Fruit fly (Drosophila melanogaster): ENCODE data around the gene plh.

plh gene

DNA sequence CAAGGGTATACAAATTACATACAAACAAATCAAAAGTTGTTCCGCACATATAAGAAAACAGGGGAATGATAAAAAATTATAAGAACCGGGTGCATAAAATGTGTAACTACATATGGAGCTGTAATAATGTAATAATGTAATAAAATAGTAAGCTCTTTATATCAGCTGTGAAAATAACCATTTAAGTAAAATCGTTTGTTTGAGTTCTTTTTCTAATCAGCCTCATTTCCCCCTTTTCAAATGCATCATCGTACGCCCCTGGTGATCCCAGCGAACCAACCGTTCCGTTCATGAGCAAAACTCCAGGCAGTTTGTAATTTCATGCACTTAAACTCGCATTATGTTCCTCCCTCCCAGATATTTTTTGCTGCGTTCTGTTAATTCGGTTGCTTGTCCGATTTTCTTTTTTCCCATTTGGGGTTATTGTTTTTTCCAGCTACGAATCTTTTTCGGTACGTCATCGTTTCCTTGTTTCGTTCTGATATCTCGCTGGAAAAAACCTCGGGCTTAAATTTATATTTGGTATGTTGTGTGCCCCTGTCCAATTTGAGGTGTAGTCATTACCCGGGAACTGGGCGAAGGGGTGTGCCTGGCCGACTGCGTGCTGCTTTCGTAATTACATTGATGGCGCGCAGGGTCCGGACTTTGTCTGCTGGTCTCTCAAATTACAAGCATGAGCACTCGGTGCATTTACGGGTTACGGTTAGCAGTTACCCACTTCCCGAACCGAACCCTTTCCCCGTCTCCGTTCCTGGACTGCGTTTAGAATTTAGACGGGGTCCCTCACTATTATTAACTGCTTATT lies 13.2 kb downstream of the plh start (continued):
- TF ChIP-seq HmgZ (tag; optimal IDR thresholded peaks at IDR 0.05) (no peak), gem (tag; optimal IDR thresholded peaks at IDR 0.05) (peak; percentile 51), zen2 (GFP tag; IDR thresholded peaks at IDR 0.05; ENCODE audit: partially characterized antibody) (no peak), CG2889 (GFP tag; IDR thresholded peaks at IDR 0.05) (no peak), CG10366 (GFP tag; IDR thresholded peaks at IDR 0.05) (peak; percentile 33; the same call in 1 of the 2 replicates), CTCF (GFP tag; optimal IDR thresholded peaks at IDR 0.05) (no peak), CG17361 (GFP tag; IDR thresholded peaks at IDR 0.05) (peak; percentile 47; the same call in 1 of the 3 replicates), CG10654 (GFP tag; optimal IDR thresholded peaks at IDR 0.05) (no peak), ato (GFP tag; IDR thresholded peaks at IDR 0.05; ENCODE audit: partially characterized antibody) (no peak), CG15601 (tag; optimal IDR thresholded peaks at IDR 0.05) (no peak), sd (tag; optimal IDR thresholded peaks at IDR 0.05) (no peak), wek (GFP tag; optimal IDR thresholded peaks at IDR 0.05) (no peak), CG9727 (GFP tag; optimal IDR thresholded peaks at IDR 0.05) (peak; percentile 31), crol (GFP tag; IDR thresholded peaks at IDR 0.05) (0 out of 2 replicates have a peak, but pooled peaks have one; percentile 46), corto (GFP tag; optimal IDR thresholded peaks at IDR 0.05) (no peak), Atf6 (GFP tag; IDR thresholded peaks at IDR 0.05) (no peak), Hr51 (GFP tag; optimal IDR thresholded peaks at IDR 0.05) (peak in 1 of 2 experiments; percentile 13), B-H1 (GFP tag; IDR thresholded peaks at IDR 0.05) (no peak), MBD-R2 (GFP tag; IDR thresholded peaks at IDR 0.05) (no peak), Ptx1 (GFP tag; IDR thresholded peaks at IDR 0.05) (peak; percentile 43; the same call in 1 of the 2 replicates), CG11456 (GFP tag; IDR thresholded peaks at IDR 0.05) (peak; percentile 4; the same call in 1 of the 3 replicates), Six4 (GFP tag; optimal IDR thresholded peaks at IDR 0.05) (peak; percentile 10), Xbp1 (GFP tag; optimal IDR thresholded peaks at IDR 0.05) (peak; percentile 15), CG6254 (GFP tag; optimal IDR thresholded peaks at IDR 0.05) (peak; percentile 43), CG17328 (GFP tag; IDR thresholded peaks at IDR 0.05) (peak; percentile 48; the same call in 1 of the 2 replicates), sens (GFP tag) (peak; percentile 79), gcm (GFP tag; optimal IDR thresholded peaks at IDR 0.05) (no peak), Ssrp (tag; optimal IDR thresholded peaks at IDR 0.05) (no peak), CG11695 (GFP tag; IDR thresholded peaks at IDR 0.05) (peak; percentile 71; the same call in 2 of the 3 replicates), twi (tag; optimal IDR thresholded peaks at IDR 0.05) (no peak), otp (GFP tag; IDR thresholded peaks at IDR 0.05) (peak; percentile 63; the same call in 2 of the 3 replicates), E2f1 (GFP tag; IDR thresholded peaks at IDR 0.05) (peak; percentile 47), CG2202 (tag; optimal IDR thresholded peaks at IDR 0.05) (peak; percentile 24), lbe (GFP tag; optimal IDR thresholded peaks at IDR 0.05) (peak; percentile 40), CG10565 (GFP tag; optimal IDR thresholded peaks at IDR 0.05) (no peak), lola (GFP tag; optimal IDR thresholded peaks at IDR 0.05) (peak in 1 of 3 experiments; percentile 31), phol (tag; optimal IDR thresholded peaks at IDR 0.05) (peak; percentile 36), CG2678 (tag; optimal IDR thresholded peaks at IDR 0.05) (peak; percentile 19), CG11398 (GFP tag; optimal IDR thresholded peaks at IDR 0.05) (no peak), vnd (GFP tag; IDR thresholded peaks at IDR 0.05; ENCODE audit: partially characterized antibody) (no peak), gsb-n (tag; optimal IDR thresholded peaks at IDR 0.05) (peak; percentile 5), tio (GFP tag; optimal IDR thresholded peaks at IDR 0.05) (peak; percentile 16), stc (GFP tag; IDR thresholded peaks at IDR 0.05) (peak; percentile 59; the same call in 1 of the 2 replicates), CG32772 (GFP tag; IDR thresholded peaks at IDR 0.05) (peak; percentile 31; the same call in 1 of the 2 replicates), CG14860 (GFP tag; IDR thresholded peaks at IDR 0.05; ENCODE audit: partially characterized antibody) (no peak), ATbp (GFP tag; optimal IDR thresholded peaks at IDR 0.05) (no peak), pnt (GFP tag; optimal IDR thresholded peaks at IDR 0.05) (peak; percentile 1), CG10209 (GFP tag; optimal IDR thresholded peaks at IDR 0.05) (no peak), slou (GFP tag; optimal IDR thresholded peaks at IDR 0.05) (no peak)
